Worm (Caenorhabditis elegans): ENCODE results near the gene cwp-3.

Gene cwp-3

ce11 chrV:4884490-4884889 is 41.9 kb downstream of the cwp-3 start, which contains the start of gene T19H12.12:
T19H12.12 (plus strand) TSS chrV:4884790.
- no peak for TF ChIP-seq ceh-13 (GFP tag; optimal IDR thresholded peaks at IDR 0.05)
- no peak for TF ChIP-seq tbx-37 (GFP tag; conservative IDR thresholded peaks at IDR 0.05)
- TF ChIP-seq B0310.2 (tag; optimal IDR thresholded peaks at IDR 0.05) = no peak
- TF ChIP-seq F13C5.2 (tag; optimal IDR thresholded peaks at IDR 0.05) = no peak
- TF ChIP-seq flt-1 (GFP tag; IDR thresholded peaks at IDR 0.05) = no peak
- TF ChIP-seq ceh-36 (tag; optimal IDR thresholded peaks at IDR 0.05) = no peak
- no peak for TF ChIP-seq sea-1 (GFP tag; conservative IDR thresholded peaks at IDR 0.05)
- TF ChIP-seq hmbx-1 (tag; optimal IDR thresholded peaks at IDR 0.05) = no peak

ce11 chrV:4885372-4885771 is 42.7 kb downstream of the cwp-3 start, which contains the start of gene T19H12.3:
T19H12.3 (plus strand) TSS chrV:4885672.
- no peak for TF ChIP-seq hmbx-1 (tag; optimal IDR thresholded peaks at IDR 0.05)
- TF ChIP-seq tbx-37 (GFP tag; conservative IDR thresholded peaks at IDR 0.05) = no peak
- TF ChIP-seq tra-4 (tag; optimal IDR thresholded peaks at IDR 0.05) = no peak
- no peak for TF ChIP-seq flt-1 (GFP tag; IDR thresholded peaks at IDR 0.05)
- no peak for TF ChIP-seq hnd-1 (tag; optimal IDR thresholded peaks at IDR 0.05)
- TF ChIP-seq aly-1 (tag; optimal IDR thresholded peaks at IDR 0.05) = no peak
- no peak for TF ChIP-seq ceh-13 (GFP tag; optimal IDR thresholded peaks at IDR 0.05)
- no peak for TF ChIP-seq F13C5.2 (tag; optimal IDR thresholded peaks at IDR 0.05)

DNA sequence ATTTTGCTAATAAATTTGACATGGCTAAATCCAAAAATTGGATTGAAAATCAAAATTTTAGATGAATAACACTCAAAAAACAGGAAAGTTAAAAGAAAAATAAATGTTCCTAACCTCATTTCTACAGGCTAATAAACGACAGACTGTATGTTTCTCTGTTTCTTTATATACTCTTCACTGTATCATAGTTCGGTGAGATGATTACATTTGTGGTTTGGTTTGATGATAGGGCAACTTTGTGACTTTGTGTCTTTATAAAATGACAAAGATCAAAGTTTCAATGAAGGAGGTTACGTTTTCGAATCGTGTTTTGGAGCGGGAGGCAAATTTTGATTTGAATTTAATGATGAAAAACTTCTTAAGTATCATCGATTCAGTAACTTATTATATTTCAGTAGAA is 46.8 kb downstream of the cwp-3 start, which contains the start of gene ugt-12:
TSS of gene ugt-12 (minus strand) at position 153 of the 400 bp plus-strand sequence.
- no peak for TF ChIP-seq ama-1 (optimal IDR thresholded peaks at IDR 0.05)
- no peak for TF ChIP-seq aly-1 (tag; optimal IDR thresholded peaks at IDR 0.05)
- TF ChIP-seq tbx-37 (GFP tag; conservative IDR thresholded peaks at IDR 0.05) = no peak
- no peak for TF ChIP-seq ets-7 (tag; optimal IDR thresholded peaks at IDR 0.05)
- TF ChIP-seq F13C5.2 (tag; optimal IDR thresholded peaks at IDR 0.05) = no peak
- no peak for TF ChIP-seq hnd-1 (tag; optimal IDR thresholded peaks at IDR 0.05)
- TF ChIP-seq tbx-11 (GFP tag; IDR thresholded peaks at IDR 0.05) = no peak
- TF ChIP-seq B0310.2 (tag; optimal IDR thresholded peaks at IDR 0.05) = no peak

- no peak for TF ChIP-seq aly-1 (tag; optimal IDR thresholded peaks at IDR 0.05)
- no peak for TF ChIP-seq F13C5.2 (tag; optimal IDR thresholded peaks at IDR 0.05)
- TF ChIP-seq hmbx-1 (tag; optimal IDR thresholded peaks at IDR 0.05) = no peak
- no peak for TF ChIP-seq hmg-4 (GFP tag; optimal IDR thresholded peaks at IDR 0.05)
- no peak for TF ChIP-seq scrt-1 (GFP tag; IDR thresholded peaks at IDR 0.05)
- TF ChIP-seq ets-7 (tag; optimal IDR thresholded peaks at IDR 0.05) = no peak
Observed at ce11 chrV:4889976-4890479, 47.4 kb downstream of the cwp-3 start, which contains the start of gene T19H12.2. T19H12.2 (plus strand) TSS chrV:4890429.

ce11 chrV:4890781-4891180 is 48.1 kb downstream of the cwp-3 start:
- TF ChIP-seq tbx-37 (GFP tag; conservative IDR thresholded peaks at IDR 0.05) = no peak
- TF ChIP-seq hmg-4 (GFP tag; optimal IDR thresholded peaks at IDR 0.05) = no peak
- no peak for TF ChIP-seq tbx-11 (GFP tag; IDR thresholded peaks at IDR 0.05)
- no peak for TF ChIP-seq scrt-1 (GFP tag; IDR thresholded peaks at IDR 0.05)
- no peak for TF ChIP-seq tra-4 (tag; optimal IDR thresholded peaks at IDR 0.05)
- no peak for TF ChIP-seq hnd-1 (tag; optimal IDR thresholded peaks at IDR 0.05)
- TF ChIP-seq ceh-36 (tag; optimal IDR thresholded peaks at IDR 0.05) = no peak
- no peak for TF ChIP-seq ceh-13 (GFP tag; optimal IDR thresholded peaks at IDR 0.05)

ce11 chrV:4891305-4891704 is 48.7 kb downstream of the cwp-3 start:
- TF ChIP-seq hnd-1 (tag; optimal IDR thresholded peaks at IDR 0.05) = no peak
- no peak for TF ChIP-seq hmg-4 (GFP tag; optimal IDR thresholded peaks at IDR 0.05)
- TF ChIP-seq sea-1 (GFP tag; conservative IDR thresholded peaks at IDR 0.05) = no peak
- TF ChIP-seq tbx-37 (GFP tag; conservative IDR thresholded peaks at IDR 0.05) = no peak
- no peak for TF ChIP-seq ets-7 (tag; optimal IDR thresholded peaks at IDR 0.05)
- no peak for TF ChIP-seq tbx-11 (GFP tag; IDR thresholded peaks at IDR 0.05)
- TF ChIP-seq ceh-36 (tag; optimal IDR thresholded peaks at IDR 0.05) = no peak
- no peak for TF ChIP-seq flt-1 (GFP tag; IDR thresholded peaks at IDR 0.05)
- TF ChIP-seq scrt-1 (GFP tag; IDR thresholded peaks at IDR 0.05) = no peak

All from whole organism, early embryonic.